Worm (Caenorhabditis elegans): ENCODE results near the gene C16D9.1.

C16D9.1 gene

ce11 chrV:8223417-8223816 lies 35.7 kb upstream of the C16D9.1 start (continued):
- TF ChIP-seq akir-1 (GFP tag; optimal IDR thresholded peaks at IDR 0.05) (no peak), ets-4 (GFP tag; optimal IDR thresholded peaks at IDR 0.05) (no peak), bed-2 (GFP tag; IDR thresholded peaks at IDR 0.05) (no peak), hlh-26 (GFP tag; conservative IDR thresholded peaks at IDR 0.05) (no peak), unc-62 (GFP tag; optimal IDR thresholded peaks at IDR 0.05) (no peak), rec-8 (tag; optimal IDR thresholded peaks at IDR 0.05) (no peak), nfyb-1 (GFP tag; IDR thresholded peaks at IDR 0.05) (0 out of 2 replicates have a peak, but pooled peaks have one; percentile 53), ceh-79 (tag; optimal IDR thresholded peaks at IDR 0.05) (peak; percentile 28), attf-6 (GFP tag; IDR thresholded peaks at IDR 0.05) (peak; percentile 62; the same call in 1 of the 2 replicates), efl-1 (GFP tag; optimal IDR thresholded peaks at IDR 0.05) (no peak), sptf-2 (GFP tag; optimal IDR thresholded peaks at IDR 0.05) (no peak), lir-1 (GFP tag; conservative IDR thresholded peaks at IDR 0.05) (no peak), ceh-100 (GFP tag; IDR thresholded peaks at IDR 0.05) (no peak), Y56A3A.18 (GFP tag; IDR thresholded peaks at IDR 0.05) (no peak), mxl-1 (tag; optimal IDR thresholded peaks at IDR 0.05) (no peak), F10E7.11 (tag; optimal IDR thresholded peaks at IDR 0.05) (no peak), hlh-12 (tag; optimal IDR thresholded peaks at IDR 0.05) (no peak), chd-7 (tag; optimal IDR thresholded peaks at IDR 0.05) (no peak), dox-1 (GFP tag; IDR thresholded peaks at IDR 0.05) (no peak), lsl-1 (GFP tag; optimal IDR thresholded peaks at IDR 0.05) (peak; percentile 10), ceh-40 (GFP tag; IDR thresholded peaks at IDR 0.05) (no peak), lin-54 (GFP tag; optimal IDR thresholded peaks at IDR 0.05) (no peak), dpff-1 (tag; optimal IDR thresholded peaks at IDR 0.05) (no peak), hrde-1 (tag; optimal IDR thresholded peaks at IDR 0.05; ENCODE audit: borderline replicate concordance) (peak; percentile 80), B0336.3 (GFP tag; IDR thresholded peaks at IDR 0.05) (peak; percentile 75), cebp-2 (GFP tag; IDR thresholded peaks at IDR 0.05) (0 out of 2 replicates have a peak, but pooled peaks have one; percentile 57), let-607 (tag; optimal IDR thresholded peaks at IDR 0.05) (no peak), pha-4 (tag; optimal IDR thresholded peaks at IDR 0.05) (no peak), ccch-3 (GFP tag; optimal IDR thresholded peaks at IDR 0.05) (no peak), xnd-1 (tag; optimal IDR thresholded peaks at IDR 0.05) (no peak), lin-40 (tag; optimal IDR thresholded peaks at IDR 0.05) (no peak), nhr-120 (GFP tag; IDR thresholded peaks at IDR 0.05) (no peak), F55B11.4 (tag; optimal IDR thresholded peaks at IDR 0.05; ENCODE audit: borderline replicate concordance, insufficient read depth) (no peak), bed-1 (GFP tag; IDR thresholded peaks at IDR 0.05) (no peak), Y79H2A.3 (GFP tag; conservative IDR thresholded peaks at IDR 0.05) (no peak), dpl-1 (GFP tag; optimal IDR thresholded peaks at IDR 0.05) (no peak), nfya-2 (GFP tag; IDR thresholded peaks at IDR 0.05) (no peak), T07F8.4 (tag; optimal IDR thresholded peaks at IDR 0.05) (no peak), Y53G8AR.9 (GFP tag; conservative IDR thresholded peaks at IDR 0.05) (no peak), ztf-18 (tag; optimal IDR thresholded peaks at IDR 0.05) (no peak), fkh-3 (tag; optimal IDR thresholded peaks at IDR 0.05) (no peak), ztf-26 (tag; optimal IDR thresholded peaks at IDR 0.05) (no peak), ceh-91 (GFP tag; IDR thresholded peaks at IDR 0.05) (no peak), ztf-3 (GFP tag; optimal IDR thresholded peaks at IDR 0.05) (no peak), cebp-1 (GFP tag; IDR thresholded peaks at IDR 0.05) (no peak), cebp-1 (tag; optimal IDR thresholded peaks at IDR 0.05) (no peak), madf-10 (tag; optimal IDR thresholded peaks at IDR 0.05) (no peak), F22D6.2 (tag; optimal IDR thresholded peaks at IDR 0.05) (no peak), attf-3 (GFP tag; conservative IDR thresholded peaks at IDR 0.05) (no peak), K12H6.12 (tag; optimal IDR thresholded peaks at IDR 0.05) (no peak)
